Worm (Caenorhabditis elegans) whole organism, midembryonic: ENCODE data around the gene sto-2.
A peak's percentile ranks its signal among the peaks of the same experiment; 100 is the strongest.

Experiments used
- T22C8.4 ChIP-seq: fragments of 200-800 bp; sonication (Bioruptor generic); IDR thresholded peaks from 2 replicates; pipeline ENCODE4 v1.3.6; 2022; ENCODE audit warnings: missing genetic modification characterization, missing compliant biosample characterization
- cog-1 ChIP-seq: sonication (generic microtip); optimal IDR thresholded peaks from 2 replicates; lab custom pipeline; 2016; ENCODE audit warnings: missing genetic modification characterization, missing compliant biosample characterization
- flt-1 ChIP-seq: fragments of 200-800 bp; sonication (Bioruptor generic); IDR thresholded peaks from 2 replicates; pipeline ENCODE4 v1.3.6; 2022; ENCODE audit warnings: missing genetic modification characterization, missing compliant biosample characterization
- klf-2 ChIP-seq: fragments of 200-800 bp; sonication (Bioruptor generic); conservative IDR thresholded peaks from 2 replicates; pipeline ENCODE4 v1.3.6; 2022; ENCODE audit warnings: missing genetic modification reagents, missing genetic modification characterization, missing compliant biosample characterization
- med-1 ChIP-seq: sonication (generic microtip); optimal IDR thresholded peaks from 2 replicates; lab custom pipeline; 2017; ENCODE audit warnings: missing genetic modification characterization, mild to moderate bottlenecking, missing compliant biosample characterization, antibody characterized with exemption, missing genetic modification reagents; ENCODE audit not compliant: insufficient read depth
- ref-1 ChIP-seq: fragments of 200-800 bp; sonication (Bioruptor generic); conservative IDR thresholded peaks from 2 replicates; pipeline ENCODE4 v1.3.6; 2022; ENCODE audit warnings: missing genetic modification reagents, missing genetic modification characterization, missing compliant biosample characterization
- tab-1 ChIP-seq: fragments of 200-800 bp; sonication (Bioruptor generic); IDR thresholded peaks from 2 replicates; pipeline ENCODE4 v1.3.6; 2022; ENCODE audit warnings: missing genetic modification characterization, missing compliant biosample characterization
- ztf-23 ChIP-seq: fragments of 200-800 bp; sonication (Bioruptor generic); IDR thresholded peaks from 2 replicates; pipeline ENCODE4 v1.3.6; 2022; ENCODE audit warnings: missing genetic modification reagents, missing genetic modification characterization, missing compliant biosample characterization
- ztf-29 ChIP-seq: fragments of 200-800 bp; sonication (Bioruptor generic); IDR thresholded peaks from 2 replicates; pipeline ENCODE4 v1.3.6; 2022; ENCODE audit warnings: missing genetic modification reagents, missing genetic modification characterization, missing compliant biosample characterization

Gene sto-2

ce11 chrX:5293862-5294261 lies 29.3 kb downstream of the sto-2 start:
- TF ChIP-seq cog-1 (tag; lab: Kevin White, UChicago) (no peak), flt-1 (no peak), tab-1 (no peak), T22C8.4 (GFP tag; lab: Robert Waterston, UW) (no peak), klf-2 (GFP tag; lab: Robert Waterston, UW) (no peak), ztf-29 (no peak), ztf-23 (GFP tag; lab: Robert Waterston, UW) (no peak), ref-1 (GFP tag; lab: Robert Waterston, UW) (no peak), med-1 (no peak)

- TF ChIP-seq tab-1: no peak
- no peak for TF ChIP-seq T22C8.4 (GFP tag; lab: Robert Waterston, UW)
- no peak for TF ChIP-seq klf-2 (GFP tag; lab: Robert Waterston, UW)
- no peak for TF ChIP-seq med-1
- TF ChIP-seq cog-1 (tag; lab: Kevin White, UChicago): no peak
- TF ChIP-seq ztf-23 (GFP tag; lab: Robert Waterston, UW): no peak
- TF ChIP-seq ref-1 (GFP tag; lab: Robert Waterston, UW): no peak
- no peak for TF ChIP-seq ztf-29
- no peak for TF ChIP-seq flt-1
Observed at ce11 chrX:5289106-5289505, 34.1 kb downstream of the sto-2 start.

DNA sequence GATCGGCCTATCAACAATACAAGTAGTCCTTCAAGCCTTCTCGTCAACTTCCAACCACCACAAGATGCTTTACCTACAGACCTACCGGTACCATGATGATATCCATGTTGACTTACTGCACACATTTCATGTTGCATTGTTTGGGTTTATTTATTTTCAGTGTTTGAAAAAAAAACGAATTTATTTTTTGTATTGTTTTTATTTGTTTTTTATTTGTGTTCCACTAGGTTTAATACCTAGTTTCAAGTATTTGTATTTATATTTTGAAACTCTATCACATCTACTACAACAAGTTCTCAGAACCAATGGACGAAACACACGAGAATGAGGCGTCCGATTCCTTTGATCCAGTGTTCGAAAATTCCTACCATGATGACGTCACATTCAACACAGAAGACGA lies 39.7 kb downstream of the sto-2 start, which contains the start of gene vps-41:
TSS of gene vps-41 (plus strand) at position 301 of the 400 bp plus-strand sequence.
- TF ChIP-seq T22C8.4 (GFP tag; lab: Robert Waterston, UW): no peak
- TF ChIP-seq ref-1 (GFP tag; lab: Robert Waterston, UW): no peak
- TF ChIP-seq flt-1: no peak
- TF ChIP-seq ztf-29: no peak
- TF ChIP-seq ztf-23 (GFP tag; lab: Robert Waterston, UW): no peak
- TF ChIP-seq cog-1 (tag; lab: Kevin White, UChicago): no peak
- TF ChIP-seq med-1: no peak
- TF ChIP-seq tab-1: no peak
- TF ChIP-seq klf-2 (GFP tag; lab: Robert Waterston, UW): no peak

- TF ChIP-seq med-1: no peak
- no peak for TF ChIP-seq flt-1
- no peak for TF ChIP-seq klf-2 (GFP tag; lab: Robert Waterston, UW)
- TF ChIP-seq ztf-23 (GFP tag; lab: Robert Waterston, UW): no peak
- no peak for TF ChIP-seq tab-1
- TF ChIP-seq T22C8.4 (GFP tag; lab: Robert Waterston, UW): no peak
- TF ChIP-seq cog-1 (tag; lab: Kevin White, UChicago): no peak
- TF ChIP-seq ztf-29: no peak
Observed at ce11 chrX:5279674-5280073, 43.5 kb downstream of the sto-2 start, which contains the start of gene rga-8. TSS of gene rga-8 (minus strand) at chrX:5279774.

DNA sequence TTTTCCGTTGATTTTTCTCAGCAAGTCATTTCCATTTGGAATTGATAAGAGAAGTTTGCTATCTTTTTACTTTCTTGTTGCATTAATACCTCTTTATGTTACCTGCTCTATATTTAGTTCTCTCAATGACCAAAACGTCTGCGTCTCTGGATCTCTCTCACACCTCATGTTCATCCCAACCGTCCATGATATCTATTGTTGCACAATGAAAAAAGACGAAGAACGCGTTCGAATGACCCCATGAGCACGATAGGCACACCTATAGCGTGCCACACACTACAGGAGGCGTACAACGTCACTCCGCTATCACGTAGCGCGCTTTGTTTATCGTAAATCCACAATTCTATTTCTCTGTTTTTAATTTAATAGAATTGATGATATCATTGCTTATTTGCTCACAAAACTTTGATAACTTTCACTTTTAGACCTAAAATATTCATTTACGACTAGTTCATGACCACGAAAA lies 44.0 kb downstream of the sto-2 start, which contains the start of gene Y34B4A.2:
TSS of gene Y34B4A.2 (plus strand) at position 328 of the 466 bp plus-strand sequence.
- TF ChIP-seq ztf-29 (no peak), flt-1 (0 out of 2 replicates have a peak, but pooled peaks have one; percentile 37)

DNA sequence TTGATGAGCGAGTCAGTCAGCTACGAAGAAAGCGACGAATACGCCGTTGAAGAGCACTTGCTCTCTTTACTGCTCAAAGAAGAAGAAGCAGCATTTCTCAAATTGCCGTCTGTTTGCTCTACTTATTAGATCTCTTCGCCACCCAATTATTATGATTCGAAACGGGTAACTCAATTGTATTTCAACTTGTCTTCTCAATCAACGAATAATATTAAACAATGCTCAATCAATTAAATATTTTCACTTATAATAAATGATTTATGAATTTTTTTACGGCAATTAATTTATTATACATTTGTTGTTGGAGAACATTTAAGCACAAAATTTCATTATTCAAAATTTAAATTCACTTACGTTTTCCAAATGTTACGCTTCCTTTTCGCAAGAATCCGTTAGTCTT lies 44.9 kb downstream of the sto-2 start:
- TF ChIP-seq T22C8.4 (GFP tag; lab: Robert Waterston, UW) (no peak), klf-2 (GFP tag; lab: Robert Waterston, UW) (no peak), flt-1 (no peak), ref-1 (GFP tag; lab: Robert Waterston, UW) (no peak), ztf-23 (GFP tag; lab: Robert Waterston, UW) (no peak), cog-1 (tag; lab: Kevin White, UChicago) (no peak), ztf-29 (no peak), tab-1 (no peak)

ce11 chrX:5276772-5277171 lies 46.4 kb downstream of the sto-2 start:
- no peak for TF ChIP-seq ztf-29
- no peak for TF ChIP-seq med-1
- TF ChIP-seq ref-1 (GFP tag; lab: Robert Waterston, UW): no peak
- no peak for TF ChIP-seq ztf-23 (GFP tag; lab: Robert Waterston, UW)
- TF ChIP-seq klf-2 (GFP tag; lab: Robert Waterston, UW): no peak
- no peak for TF ChIP-seq cog-1 (tag; lab: Kevin White, UChicago)
- TF ChIP-seq flt-1: no peak
- no peak for TF ChIP-seq tab-1
- no peak for TF ChIP-seq T22C8.4 (GFP tag; lab: Robert Waterston, UW)

DNA sequence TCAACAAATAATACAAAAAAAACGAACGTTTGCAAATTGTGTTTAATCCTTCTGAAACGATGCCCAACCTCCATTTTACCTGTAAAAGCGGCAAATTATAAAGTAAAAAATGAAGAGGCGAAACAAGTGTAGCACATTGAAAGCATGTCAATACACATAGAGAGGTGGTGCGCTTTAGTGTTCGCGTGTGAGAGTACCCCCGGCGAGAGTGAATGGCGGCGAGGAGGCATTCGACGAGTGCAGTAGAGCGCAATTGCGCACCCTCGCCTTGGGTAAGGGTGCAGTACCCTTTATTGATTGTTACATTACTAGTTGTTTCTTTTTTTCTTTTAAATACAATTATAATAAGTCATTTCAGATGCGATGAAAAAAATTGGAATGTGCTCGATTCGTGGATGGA lies 48.0 kb downstream of the sto-2 start, which contains the start of gene hst-6:
TSS of gene hst-6 (plus strand) at position 353 of the 400 bp plus-strand sequence.
- peak; percentile 66; the same call in 1 of the 2 replicates for TF ChIP-seq ztf-23 (GFP tag; lab: Robert Waterston, UW)
- TF ChIP-seq cog-1 (tag; lab: Kevin White, UChicago): peak; percentile 78
- peak; percentile 66; the same call in 1 of the 2 replicates for TF ChIP-seq ztf-29
- peak; percentile 62 for TF ChIP-seq flt-1
- no peak for TF ChIP-seq ref-1 (GFP tag; lab: Robert Waterston, UW)

- TF ChIP-seq flt-1: no peak
- TF ChIP-seq ztf-23 (GFP tag; lab: Robert Waterston, UW): no peak
- no peak for TF ChIP-seq klf-2 (GFP tag; lab: Robert Waterston, UW)
- no peak for TF ChIP-seq ztf-29
- no peak for TF ChIP-seq tab-1
- no peak for TF ChIP-seq T22C8.4 (GFP tag; lab: Robert Waterston, UW)
- TF ChIP-seq ref-1 (GFP tag; lab: Robert Waterston, UW): no peak
- no peak for TF ChIP-seq cog-1 (tag; lab: Kevin White, UChicago)
Observed at ce11 chrX:5269359-5269758, 53.8 kb downstream of the sto-2 start.

DNA sequence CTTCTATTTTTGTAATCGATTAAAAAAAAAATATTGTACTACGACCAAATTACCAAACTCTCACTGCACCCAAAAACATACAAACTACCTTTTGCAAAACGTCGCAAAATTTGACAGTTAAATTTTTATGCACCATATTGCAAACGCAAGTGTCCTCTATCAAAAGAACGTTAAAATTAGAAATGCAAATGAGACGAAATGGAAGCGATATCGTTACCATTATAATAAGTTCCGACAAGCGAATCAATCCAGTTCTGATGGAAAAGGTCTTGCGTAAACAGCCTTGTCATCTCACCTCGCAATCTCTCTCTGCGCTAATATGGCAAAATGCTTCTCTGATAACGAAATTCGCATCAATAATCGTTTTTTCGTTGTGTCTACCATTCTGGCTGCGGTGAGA lies 55.1 kb downstream of the sto-2 start:
- TF ChIP-seq ztf-23 (GFP tag; lab: Robert Waterston, UW) (no peak), med-1 (no peak), cog-1 (tag; lab: Kevin White, UChicago) (no peak), ztf-29 (no peak), tab-1 (no peak), T22C8.4 (GFP tag; lab: Robert Waterston, UW) (no peak), flt-1 (no peak), klf-2 (GFP tag; lab: Robert Waterston, UW) (no peak), ref-1 (GFP tag; lab: Robert Waterston, UW) (no peak)
